Worm (Caenorhabditis elegans) whole organism, young adult: ENCODE data around the gene spop-1.

Experiments used
- B0261.1 ChIP-seq: sonication (generic microtip); optimal IDR thresholded peaks from 2 replicates; lab custom pipeline; 2016; ENCODE audit warnings: mild to moderate bottlenecking, missing genetic modification characterization, moderate library complexity, missing compliant biosample characterization
- let-607 ChIP-seq, 2 experiments: fragments of 200-800 bp in 1 of 2; sonication (Bioruptor generic) in 1 of 2; sonication (generic microtip) in 1 of 2; optimal IDR thresholded peaks; 2 replicates each; lab custom pipeline; 2016 to 2018; ENCODE audit warnings: mild to moderate bottlenecking in 2 of 2, missing compliant biosample characterization in 2 of 2, missing genetic modification characterization in 2 of 2, moderate library complexity in 2 of 2, missing genotype in 1 of 2
- lin-26 ChIP-seq: fragments of 200-800 bp; sonication (Bioruptor generic); IDR thresholded peaks from 2 replicates; pipeline ENCODE4 v1.3.6; 2022; ENCODE audit warnings: missing genetic modification reagents, missing genetic modification characterization, missing compliant biosample characterization
- mcd-1 ChIP-seq: fragments of 200-800 bp; sonication (Bioruptor generic); IDR thresholded peaks from 2 replicates; pipeline ENCODE4 v1.3.6; 2022; ENCODE audit warnings: missing genetic modification reagents, missing genetic modification characterization, missing compliant biosample characterization
- nfya-1 ChIP-seq: sonication (generic microtip); optimal IDR thresholded peaks from 2 replicates; lab custom pipeline; 2017; ENCODE audit warnings: antibody characterized with exemption, missing compliant biosample characterization, missing genetic modification characterization, borderline replicate concordance; ENCODE audit not compliant: insufficient read depth
- pha-4 ChIP-seq: fragments of 150-350 bp; sonication (generic microtip); optimal IDR thresholded peaks from 2 replicates; lab custom pipeline; 2014; ENCODE audit warnings: missing biosample characterization, missing genetic modification reagents, missing genetic modification characterization
- snpc-3.4 ChIP-seq: sonication (generic microtip); optimal IDR thresholded peaks from 2 replicates; lab custom pipeline; 2017; ENCODE audit warnings: missing genetic modification characterization, mild to moderate bottlenecking, missing compliant biosample characterization, antibody characterized with exemption, moderate library complexity, missing genotype, missing genetic modification reagents
- ztf-18 ChIP-seq: sonication (generic microtip); optimal IDR thresholded peaks from 2 replicates; lab custom pipeline; 2016; ENCODE audit warnings: missing genotype, mild to moderate bottlenecking, missing genetic modification characterization, missing compliant biosample characterization
- ztf-3 ChIP-seq: fragments of 200-800 bp; sonication (Bioruptor generic); optimal IDR thresholded peaks from 2 replicates; lab custom pipeline; 2018; ENCODE audit warnings: mild to moderate bottlenecking, missing genetic modification characterization, missing compliant biosample characterization

DNA sequence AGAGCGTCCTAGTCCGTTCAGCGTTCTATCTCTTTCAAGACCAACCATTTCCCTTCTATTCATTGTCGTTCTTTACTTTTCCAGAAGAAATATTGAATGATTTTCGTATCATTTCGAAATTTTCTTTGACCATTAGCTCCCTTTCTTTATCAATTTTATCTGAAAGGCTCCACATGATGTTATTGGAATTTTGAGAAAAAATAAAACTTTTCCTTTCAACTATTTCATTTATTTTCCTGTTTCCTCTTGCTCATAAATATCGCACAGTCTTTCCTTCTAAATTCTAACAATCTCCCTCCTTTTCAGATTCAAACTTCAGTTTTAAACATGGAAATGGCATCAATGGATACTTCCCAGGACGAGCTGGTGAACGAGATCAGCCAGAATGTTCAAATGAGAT, 40.4 kb downstream of the spop-1 start, which contains the start of gene T16G12.4:
- TF ChIP-seq nfya-1 (tag; lab: Kevin White, UChicago): no peak
- TF ChIP-seq B0261.1 (tag; lab: Kevin White, UChicago): no peak
- TF ChIP-seq pha-4: no peak
- no peak for TF ChIP-seq lin-26 (GFP tag; lab: Robert Waterston, UW)
- TF ChIP-seq snpc-3.4 (tag; lab: Kevin White, UChicago): no peak
- no peak for TF ChIP-seq let-607 (tag; optimal IDR thresholded peaks at IDR 0.05; lab: Kevin White, UChicago)
- TF ChIP-seq mcd-1 (GFP tag; lab: Robert Waterston, UW): no peak
- no peak for TF ChIP-seq ztf-18 (tag; lab: Kevin White, UChicago)
- TF ChIP-seq ztf-3: no peak
